Worm (Caenorhabditis elegans): ENCODE data around the gene gphr-1.

DNA sequence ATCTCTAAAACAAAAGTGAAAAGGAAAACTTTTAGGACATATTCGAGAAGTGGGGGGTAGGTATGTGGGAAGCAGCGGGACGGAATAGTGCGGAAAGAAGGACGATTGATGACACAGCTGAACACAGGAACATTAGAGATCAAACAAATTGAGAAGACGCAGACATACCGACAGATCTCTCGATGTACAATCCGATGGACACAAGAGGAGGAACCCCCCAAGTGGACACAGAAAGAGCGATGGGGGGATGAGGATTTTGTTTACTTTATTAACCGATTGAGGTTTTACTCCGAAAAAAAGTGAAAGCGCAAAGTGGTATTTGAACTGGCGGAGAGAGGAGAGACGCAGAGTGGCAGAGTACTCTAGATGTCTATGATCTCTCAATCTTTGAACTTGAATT, 40.7 kb upstream of the gphr-1 start:
- no peak for TF ChIP-seq W03F9.2 (tag; optimal IDR thresholded peaks at IDR 0.05)
- no peak for TF ChIP-seq him-1 (tag; optimal IDR thresholded peaks at IDR 0.05)
- no peak for TF ChIP-seq dao-5 (tag; optimal IDR thresholded peaks at IDR 0.05)

Data from whole organism, L4/young adult.